Fruit fly (Drosophila melanogaster) whole organism, embryonic: Measurements from ENCODE around the gene CG33795.

Source experiments
- Atf3 ChIP-seq: fragments of 200-800 bp; sonication (Bioruptor generic); optimal IDR thresholded peaks from 3 replicates; lab custom pipeline; 2016; ENCODE audit warnings: missing biosample characterization, missing genetic modification characterization
- Bteb2 ChIP-seq: fragments of 200-800 bp; sonication (Bioruptor generic); optimal IDR thresholded peaks from 2 replicates; lab custom pipeline; 2016; ENCODE audit warnings: missing biosample characterization, missing genetic modification characterization
- CG12391 ChIP-seq: fragments of 200-800 bp; sonication (Bioruptor generic); optimal IDR thresholded peaks from 3 replicates; lab custom pipeline; 2018; ENCODE audit warnings: missing biosample characterization, mild to moderate bottlenecking, missing genetic modification characterization, moderate library complexity
- CG13624 ChIP-seq: fragments of 200-800 bp; sonication (Bioruptor generic); optimal IDR thresholded peaks from 2 replicates; lab custom pipeline; 2016; ENCODE audit warnings: missing biosample characterization, missing genetic modification characterization
- CG14014 ChIP-seq: fragments of 200-800 bp; sonication (Bioruptor generic); IDR thresholded peaks from 2 replicates; pipeline ENCODE4 v1.3.6; 2022; ENCODE audit warnings: missing biosample characterization, missing genetic modification characterization
- CG1602 ChIP-seq: fragments of 200-800 bp; sonication (Bioruptor generic); optimal IDR thresholded peaks from 3 replicates; lab custom pipeline; 2016; ENCODE audit warnings: missing biosample characterization, missing genetic modification characterization
- CG17359 ChIP-seq: fragments of 200-800 bp; sonication (Bioruptor generic); optimal IDR thresholded peaks from 3 replicates; lab custom pipeline; 2018; ENCODE audit warnings: missing biosample characterization, mild to moderate bottlenecking, missing genetic modification characterization, moderate library complexity
- CG17385 ChIP-seq: fragments of 200-800 bp; sonication (Bioruptor generic); optimal IDR thresholded peaks from 3 replicates; lab custom pipeline; 2018; ENCODE audit warnings: missing biosample characterization, mild to moderate bottlenecking, missing genetic modification characterization
- CG2129 ChIP-seq: fragments of 200-800 bp; sonication (Bioruptor generic); IDR thresholded peaks from 2 replicates; pipeline ENCODE4 v1.3.6; 2022; ENCODE audit warnings: missing biosample characterization, missing genetic modification characterization; ENCODE audit not compliant: partially characterized antibody
- CG30020 ChIP-seq: fragments of 200-800 bp; optimal IDR thresholded peaks from 2 replicates; lab custom pipeline; 2019; ENCODE audit warnings: missing biosample characterization, mild to moderate bottlenecking, missing genetic modification characterization, moderate library complexity
- CG34224 ChIP-seq: fragments of 200-800 bp; sonication (Bioruptor generic); IDR thresholded peaks from 3 replicates; pipeline ENCODE4 v1.3.6; 2022; ENCODE audit warnings: missing biosample characterization, missing genetic modification characterization; ENCODE audit not compliant: partially characterized antibody
- CG3838 ChIP-seq: fragments of 200-800 bp; sonication (Bioruptor generic); optimal IDR thresholded peaks from 3 replicates; lab custom pipeline; 2016; ENCODE audit warnings: missing biosample characterization, missing genetic modification characterization
- CG4360 ChIP-seq: fragments of 200-800 bp; sonication (Bioruptor generic); IDR thresholded peaks from 2 replicates; pipeline ENCODE4 v1.3.6; 2022; ENCODE audit warnings: missing biosample characterization, missing genetic modification characterization
- CG4617 ChIP-seq: fragments of 200-800 bp; sonication (Bioruptor generic); optimal IDR thresholded peaks from 3 replicates; lab custom pipeline; 2016; ENCODE audit warnings: missing biosample characterization, missing genetic modification characterization, borderline replicate concordance
- CG4820 ChIP-seq: fragments of 200-800 bp; sonication (Bioruptor generic); optimal IDR thresholded peaks from 3 replicates; lab custom pipeline; 2016; ENCODE audit warnings: missing biosample characterization, missing genetic modification characterization
- Chrac-16 ChIP-seq: fragments of 200-800 bp; sonication (Bioruptor generic); optimal IDR thresholded peaks from 3 replicates; lab custom pipeline; 2016; ENCODE audit warnings: missing biosample characterization, missing genetic modification characterization
- CkIIα-i1 ChIP-seq: fragments of 200-800 bp; sonication (Bioruptor generic); IDR thresholded peaks from 2 replicates; pipeline ENCODE4 v1.3.6; 2022; ENCODE audit warnings: missing biosample characterization, missing genetic modification characterization
- Deaf1 ChIP-seq: fragments of 200-800 bp; optimal IDR thresholded peaks from 3 replicates; lab custom pipeline; 2019; ENCODE audit warnings: missing biosample characterization, mild to moderate bottlenecking, missing genetic modification characterization, moderate library complexity
- Dek ChIP-seq: fragments of 200-800 bp; sonication (Bioruptor generic); optimal IDR thresholded peaks from 3 replicates; lab custom pipeline; 2019; ENCODE audit warnings: missing biosample characterization, mild to moderate bottlenecking, missing genetic modification characterization, moderate library complexity
- Dip3 ChIP-seq: fragments of 200-800 bp; sonication (Bioruptor generic); optimal IDR thresholded peaks from 3 replicates; lab custom pipeline; 2016; ENCODE audit warnings: missing biosample characterization, missing genetic modification characterization
- Dp ChIP-seq: fragments of 200-800 bp; sonication (Bioruptor generic); optimal IDR thresholded peaks from 2 replicates; lab custom pipeline; 2018; ENCODE audit warnings: missing biosample characterization, mild to moderate bottlenecking, missing genetic modification characterization, moderate library complexity
- MTF-1 ChIP-seq: fragments of 200-800 bp; sonication (Bioruptor generic); optimal IDR thresholded peaks from 2 replicates; lab custom pipeline; 2018; ENCODE audit warnings: missing biosample characterization, mild to moderate bottlenecking, missing genetic modification characterization, borderline replicate concordance
- Neu2 ChIP-seq: fragments of 200-800 bp; sonication (Bioruptor generic); optimal IDR thresholded peaks from 3 replicates; lab custom pipeline; 2016; ENCODE audit warnings: missing biosample characterization, missing genetic modification characterization, borderline replicate concordance
- Ptx1 ChIP-seq: fragments of 200-800 bp; sonication (Bioruptor generic); IDR thresholded peaks from 2 replicates; pipeline ENCODE4 v1.3.6; 2022; ENCODE audit warnings: missing biosample characterization, missing genetic modification characterization
- Rfx ChIP-seq: fragments of 200-800 bp; sonication (Bioruptor generic); IDR thresholded peaks from 2 replicates; pipeline ENCODE4 v1.3.6; 2022; ENCODE audit warnings: missing biosample characterization, missing genetic modification characterization
- Tbp ChIP-seq: fragments of >200 bp; optimal IDR thresholded peaks from 2 replicates; lab custom pipeline; 2018; ENCODE audit warnings: missing biosample characterization, missing genetic modification characterization
- Xbp1 ChIP-seq: fragments of 200-800 bp; sonication (Bioruptor generic); optimal IDR thresholded peaks from 3 replicates; lab custom pipeline; 2016; ENCODE audit warnings: missing biosample characterization, mild to moderate bottlenecking, missing genetic modification characterization
- br ChIP-seq: fragments of >200 bp; optimal IDR thresholded peaks from 2 replicates; lab custom pipeline; 2017
- chn ChIP-seq: fragments of 200-800 bp; sonication (Bioruptor generic); optimal IDR thresholded peaks from 2 replicates; lab custom pipeline; 2016; ENCODE audit warnings: missing biosample characterization, missing genetic modification characterization
- cwo ChIP-seq: fragments of 200-800 bp; sonication (Bioruptor generic); optimal IDR thresholded peaks from 3 replicates; lab custom pipeline; 2017; ENCODE audit warnings: missing biosample characterization, missing genetic modification characterization, mild to moderate bottlenecking, moderate library complexity, missing genetic modification reagents
- dysf ChIP-seq: fragments of 200-800 bp; sonication (Bioruptor generic); IDR thresholded peaks from 3 replicates; pipeline ENCODE4 v1.3.6; 2022; ENCODE audit warnings: missing biosample characterization, missing genetic modification characterization
- fd102C ChIP-seq: fragments of 200-800 bp; sonication (Bioruptor generic); optimal IDR thresholded peaks from 2 replicates; lab custom pipeline; 2018; ENCODE audit warnings: missing biosample characterization, mild to moderate bottlenecking, missing genetic modification characterization, moderate library complexity
- gcm ChIP-seq: fragments of 200-800 bp; sonication (Bioruptor generic); optimal IDR thresholded peaks from 2 replicates; lab custom pipeline; 2019; ENCODE audit warnings: missing biosample characterization, mild to moderate bottlenecking, missing genetic modification characterization, moderate library complexity
- gsb-n ChIP-seq: fragments of 200-800 bp; sonication (Bioruptor generic); optimal IDR thresholded peaks from 3 replicates; lab custom pipeline; 2018; ENCODE audit warnings: missing biosample characterization, mild to moderate bottlenecking, missing genetic modification characterization
- klu ChIP-seq: fragments of 200-800 bp; sonication (Bioruptor generic); IDR thresholded peaks from 2 replicates; pipeline ENCODE4 v1.3.6; 2022; ENCODE audit warnings: missing biosample characterization, missing genetic modification characterization
- lab ChIP-seq: fragments of 200-800 bp; sonication (Bioruptor generic); optimal IDR thresholded peaks from 3 replicates; lab custom pipeline; 2017; ENCODE audit warnings: missing biosample characterization, missing genetic modification characterization, mild to moderate bottlenecking, moderate library complexity, missing genetic modification reagents
- lbe ChIP-seq: fragments of 200-800 bp; sonication (Bioruptor generic); optimal IDR thresholded peaks from 2 replicates; lab custom pipeline; 2016; ENCODE audit warnings: missing biosample characterization, mild to moderate bottlenecking, missing genetic modification characterization
- luna ChIP-seq: fragments of 200-800 bp; sonication (Bioruptor generic); optimal IDR thresholded peaks from 2 replicates; lab custom pipeline; 2016; ENCODE audit warnings: missing biosample characterization, missing genetic modification characterization
- nau ChIP-seq: fragments of 200-800 bp; sonication (Bioruptor generic); optimal IDR thresholded peaks from 3 replicates; lab custom pipeline; 2017; ENCODE audit warnings: missing biosample characterization, mild to moderate bottlenecking, missing genetic modification characterization, missing genetic modification reagents
- pros ChIP-seq: fragments of 200-800 bp; sonication (Bioruptor generic); optimal IDR thresholded peaks from 3 replicates; lab custom pipeline; 2019; ENCODE audit warnings: missing biosample characterization, mild to moderate bottlenecking, missing genetic modification characterization, moderate library complexity
- pum ChIP-seq: fragments of 200-800 bp; sonication (Bioruptor generic); optimal IDR thresholded peaks from 2 replicates; lab custom pipeline; 2016; ENCODE audit warnings: missing biosample characterization, missing genetic modification characterization
- ranshi ChIP-seq: fragments of 200-800 bp; sonication (Bioruptor generic); IDR thresholded peaks from 2 replicates; pipeline ENCODE4 v1.3.6; 2022; ENCODE audit warnings: missing biosample characterization, missing genetic modification characterization
- run ChIP-seq: fragments of 200-800 bp; sonication (Bioruptor generic); optimal IDR thresholded peaks from 3 replicates; lab custom pipeline; 2018; ENCODE audit warnings: missing biosample characterization, mild to moderate bottlenecking, missing genetic modification characterization
- sim ChIP-seq: fragments of 200-800 bp; sonication (Bioruptor generic); IDR thresholded peaks from 2 replicates; pipeline ENCODE4 v1.3.6; 2022; ENCODE audit warnings: missing biosample characterization, missing genetic modification characterization
- sisA ChIP-seq: fragments of 200-800 bp; sonication (Bioruptor generic); IDR thresholded peaks from 2 replicates; pipeline ENCODE4 v1.3.6; 2022; ENCODE audit warnings: missing biosample characterization, missing genetic modification characterization
- ssp ChIP-seq: fragments of 200-800 bp; sonication (Bioruptor generic); IDR thresholded peaks from 2 replicates; pipeline ENCODE4 v1.3.6; 2022; ENCODE audit warnings: missing biosample characterization, missing genetic modification characterization
- vnd ChIP-seq: fragments of 200-800 bp; sonication (Bioruptor generic); IDR thresholded peaks from 3 replicates; pipeline ENCODE4 v1.3.6; 2022; ENCODE audit warnings: missing biosample characterization, missing genetic modification characterization; ENCODE audit not compliant: partially characterized antibody
- wek ChIP-seq: fragments of 200-800 bp; sonication (Bioruptor generic); optimal IDR thresholded peaks from 3 replicates; lab custom pipeline; 2018; ENCODE audit warnings: missing biosample characterization, mild to moderate bottlenecking, missing genetic modification characterization, moderate library complexity

Gene CG33795

DNA sequence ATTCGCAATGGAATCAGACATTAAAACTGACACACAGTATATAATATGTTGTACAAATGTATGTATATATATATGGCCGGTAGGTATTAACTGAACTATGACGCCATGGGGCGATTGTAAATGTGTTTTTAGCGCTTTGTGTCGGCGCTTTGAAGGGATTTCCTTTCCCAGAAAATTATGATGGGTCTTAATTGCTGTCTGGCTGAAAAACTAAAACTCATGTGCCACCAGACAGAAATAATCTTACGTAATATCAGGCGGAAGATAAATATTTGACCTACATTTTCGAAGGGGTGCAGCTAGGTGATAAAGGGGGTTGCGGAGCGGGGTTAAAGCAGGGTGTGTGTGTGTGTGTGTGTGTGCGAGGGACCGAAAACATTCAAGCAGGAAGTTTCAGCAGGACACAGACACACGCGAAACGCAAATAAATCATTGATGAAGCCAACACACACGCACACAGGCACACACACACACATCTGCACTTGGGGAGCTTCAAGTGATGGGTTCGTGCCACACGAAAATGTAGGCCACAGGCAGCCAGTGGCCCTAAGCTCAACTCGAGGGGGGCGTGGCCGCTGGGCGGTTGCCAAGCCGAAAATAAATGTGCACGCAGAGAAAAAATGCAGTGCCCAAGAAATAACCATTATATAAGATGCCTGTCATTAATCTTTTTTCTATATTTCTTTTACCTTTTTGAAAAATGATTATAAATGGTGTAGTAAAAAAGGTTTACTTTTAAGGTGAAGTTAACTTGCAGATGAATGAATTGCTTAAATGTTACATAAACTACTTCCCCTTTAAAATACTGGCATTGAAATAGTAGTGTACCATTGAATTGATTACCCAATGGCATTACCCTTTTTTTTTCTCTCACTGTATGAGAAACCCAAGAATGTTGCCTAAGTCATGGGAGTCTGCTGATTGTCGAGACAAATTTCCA is 13.7 kb downstream of the CG33795 start (continued):
- TF ChIP-seq CG14014 (GFP tag; lab: Robert Waterston, UW) = no peak
- no peak for TF ChIP-seq CG2129 (GFP tag; lab: Robert Waterston, UW)
- TF ChIP-seq CG1602 = peak; percentile 45
- peak; percentile 44 for TF ChIP-seq sisA (GFP tag; lab: Robert Waterston, UW)
- peak; percentile 43 for TF ChIP-seq gsb-n (tag; lab: Kevin White, UChicago)
- no peak for TF ChIP-seq CG30020 (tag; lab: Kevin White, UChicago)
- TF ChIP-seq br (lab: Kevin White, UChicago) = no peak
- TF ChIP-seq dysf (GFP tag; lab: Robert Waterston, UW) = peak; percentile 65
- peak; percentile 47 for TF ChIP-seq chn (GFP tag; lab: Kevin White, UChicago)
- TF ChIP-seq CG4820 (GFP tag; lab: Kevin White, UChicago) = peak; percentile 59
- no peak for TF ChIP-seq Dp
- peak; percentile 61 for TF ChIP-seq Ptx1 (GFP tag; lab: Robert Waterston, UW)
- no peak for TF ChIP-seq Neu2
- no peak for TF ChIP-seq vnd (GFP tag; lab: Robert Waterston, UW)
- TF ChIP-seq Bteb2 (GFP tag; lab: Kevin White, UChicago) = peak; percentile 44
- TF ChIP-seq CG17385 (GFP tag; lab: Kevin White, UChicago) = peak; percentile 41
- no peak for TF ChIP-seq CG34224 (GFP tag; lab: Robert Waterston, UW)
- TF ChIP-seq CG4617 (GFP tag; lab: Kevin White, UChicago) = no peak
- peak; percentile 63 for TF ChIP-seq CG12391 (tag; lab: Kevin White, UChicago)
- TF ChIP-seq pum (GFP tag; lab: Kevin White, UChicago) = peak; percentile 9
- no peak for TF ChIP-seq pros
- peak; percentile 60 for TF ChIP-seq CG17359 (tag; lab: Kevin White, UChicago)
- peak; percentile 44 for TF ChIP-seq gcm (GFP tag; lab: Kevin White, UChicago)
- 0 out of 2 replicates have a peak, but pooled peaks have one; percentile 25 for TF ChIP-seq CG4360 (GFP tag; lab: Robert Waterston, UW)
- TF ChIP-seq lbe (GFP tag; lab: Kevin White, UChicago) = no peak
- no peak for TF ChIP-seq sim (GFP tag; lab: Robert Waterston, UW)
- TF ChIP-seq CG3838 (GFP tag; lab: Kevin White, UChicago) = no peak
- peak; percentile 32; the same call in 1 of the 2 replicates for TF ChIP-seq ssp (GFP tag; lab: Robert Waterston, UW)
- TF ChIP-seq Chrac-16 (GFP tag; lab: Kevin White, UChicago) = peak; percentile 51
- TF ChIP-seq Dek (tag; lab: Kevin White, UChicago) = peak; percentile 44
- peak; percentile 56 for TF ChIP-seq lab (GFP tag; lab: Kevin White, UChicago)
- no peak for TF ChIP-seq cwo (GFP tag; lab: Kevin White, UChicago)
- TF ChIP-seq wek (GFP tag; lab: Kevin White, UChicago) = no peak
- TF ChIP-seq Xbp1 (GFP tag; lab: Kevin White, UChicago) = peak; percentile 60
- no peak for TF ChIP-seq CkIIα-i1
- no peak for TF ChIP-seq fd102C (GFP tag; lab: Kevin White, UChicago)
- TF ChIP-seq ranshi (GFP tag; lab: Robert Waterston, UW) = 0 out of 2 replicates have a peak, but pooled peaks have one; percentile 8
- TF ChIP-seq Atf3 (GFP tag; lab: Kevin White, UChicago) = peak; percentile 9
- no peak for TF ChIP-seq luna
- peak; percentile 2 for TF ChIP-seq Dip3
- TF ChIP-seq Tbp (GFP tag; lab: Kevin White, UChicago) = no peak
- TF ChIP-seq klu = no peak
- TF ChIP-seq MTF-1 (GFP tag; lab: Kevin White, UChicago) = no peak
- peak; percentile 56 for TF ChIP-seq CG13624 (GFP tag; lab: Kevin White, UChicago)
- TF ChIP-seq Deaf1 (tag; lab: Kevin White, UChicago) = no peak
- peak; percentile 12 for TF ChIP-seq nau (GFP tag; lab: Kevin White, UChicago)
- peak; percentile 53 for TF ChIP-seq run
- TF ChIP-seq Rfx (GFP tag; lab: Robert Waterston, UW) = 0 out of 2 replicates have a peak, but pooled peaks have one; percentile 26
